Fruit fly (Drosophila melanogaster): Measurements from ENCODE around the gene CG8526.
A peak's percentile ranks its signal among the peaks of the same experiment; 100 is the strongest.

CG8526 gene

dm6 chr3R:9767620-9768592 is 33.2 kb upstream of the CG8526 start, which contains the start of gene Naa80:
Gene Naa80 (plus strand): TSS chr3R:9767834.
- TF ChIP-seq cyc (GFP tag; optimal IDR thresholded peaks at IDR 0.05) (peak; percentile 73), esn (GFP tag; optimal IDR thresholded peaks at IDR 0.05) (peak; percentile 68), lz (GFP tag; optimal IDR thresholded peaks at IDR 0.05) (peak; percentile 63), acj6 (GFP tag; optimal IDR thresholded peaks at IDR 0.05) (peak; percentile 44), CG6792 (GFP tag; optimal IDR thresholded peaks at IDR 0.05) (peak; percentile 59), Lpt (GFP tag; optimal IDR thresholded peaks at IDR 0.05) (peak; percentile 35), salr (GFP tag; optimal IDR thresholded peaks at IDR 0.05) (peak in 1 of 2 experiments; percentile 56), fkh (GFP tag; optimal IDR thresholded peaks at IDR 0.05) (peak; percentile 80), CG1621 (tag; optimal IDR thresholded peaks at IDR 0.05) (peak; percentile 83), CG6808 (GFP tag; optimal IDR thresholded peaks at IDR 0.05) (peak; percentile 57), Gug (GFP tag; IDR thresholded peaks at IDR 0.05) (no peak), CG34406 (GFP tag; optimal IDR thresholded peaks at IDR 0.05) (peak; percentile 40), dsx (GFP tag; optimal IDR thresholded peaks at IDR 0.05; ENCODE audit: poor library complexity, severe bottlenecking) (peak; percentile 50), CG7368 (GFP tag; optimal IDR thresholded peaks at IDR 0.05) (peak; percentile 57), CG8119 (GFP tag; IDR thresholded peaks at IDR 0.05) (no peak), CG15336 (GFP tag; IDR thresholded peaks at IDR 0.05) (peak; percentile 40; the same call in 1 of the 2 replicates), spab (GFP tag; optimal IDR thresholded peaks at IDR 0.05) (peak; percentile 28), Eip75B (GFP tag; optimal IDR thresholded peaks at IDR 0.05) (peak; percentile 64), topi (GFP tag; optimal IDR thresholded peaks at IDR 0.05) (peak; percentile 82), Smox (GFP tag; optimal IDR thresholded peaks at IDR 0.05) (no peak), Eip78C (GFP tag) (peak; percentile 89), CG3032 (tag; optimal IDR thresholded peaks at IDR 0.05) (peak; percentile 38), CG8319 (GFP tag; optimal IDR thresholded peaks at IDR 0.05) (peak; percentile 8), Hr4 (GFP tag; optimal IDR thresholded peaks at IDR 0.05) (no peak), CG16779 (tag; optimal IDR thresholded peaks at IDR 0.05) (no peak), Hr39 (GFP tag; optimal IDR thresholded peaks at IDR 0.05) (peak; percentile 67), vri (GFP tag; optimal IDR thresholded peaks at IDR 0.05) (peak; percentile 60), CG10669 (GFP tag; optimal IDR thresholded peaks at IDR 0.05) (peak; percentile 54), Sox14 (GFP tag; optimal IDR thresholded peaks at IDR 0.05) (peak; percentile 83), Ets96B (tag; optimal IDR thresholded peaks at IDR 0.05) (no peak), fd85E (GFP tag; optimal IDR thresholded peaks at IDR 0.05) (no peak), Sox102F (GFP tag; optimal IDR thresholded peaks at IDR 0.05) (no peak), Sox15 (GFP tag; optimal IDR thresholded peaks at IDR 0.05) (peak; percentile 24), CG10631 (GFP tag; optimal IDR thresholded peaks at IDR 0.05) (peak; percentile 75), net (GFP tag; optimal IDR thresholded peaks at IDR 0.05) (peak; percentile 59), dac (GFP tag; optimal IDR thresholded peaks at IDR 0.05) (no peak), eg (GFP tag; IDR thresholded peaks at IDR 0.05) (0 out of 3 replicates have a peak, but pooled peaks have one; percentile 30), CG3919 (GFP tag; optimal IDR thresholded peaks at IDR 0.05) (peak; percentile 71), CG11902 (GFP tag; optimal IDR thresholded peaks at IDR 0.05) (peak; percentile 32), CG8632 (GFP tag; optimal IDR thresholded peaks at IDR 0.05) (peak; percentile 46), CG31627 (GFP tag; optimal IDR thresholded peaks at IDR 0.05) (peak; percentile 79), fd59A (GFP tag; optimal IDR thresholded peaks at IDR 0.05) (peak; percentile 20), pdm3 (GFP tag; optimal IDR thresholded peaks at IDR 0.05) (no peak), achi (GFP tag; optimal IDR thresholded peaks at IDR 0.05) (peak; percentile 48), ss (GFP tag; optimal IDR thresholded peaks at IDR 0.05) (peak; percentile 47 to 65), CG6163 (GFP tag; IDR thresholded peaks at IDR 0.05) (peak; percentile 59; the same call in 2 of the 3 replicates), CG11294 (GFP tag; IDR thresholded peaks at IDR 0.05) (no peak), OdsH (GFP tag; optimal IDR thresholded peaks at IDR 0.05) (peak; percentile 42)
